Fruit fly (Drosophila melanogaster) whole organism, adult: ENCODE results near the gene CG15550.

ENCODE experiments used
- CG33017 ChIP-seq: fragments of 200-800 bp; sonication (Bioruptor generic); optimal IDR thresholded peaks from 2 replicates; lab custom pipeline; 2018; ENCODE audit warnings: missing biosample characterization, mild to moderate bottlenecking, missing genetic modification characterization, moderate library complexity
- CG7101 ChIP-seq: fragments of 200-800 bp; sonication (Bioruptor generic); optimal IDR thresholded peaks from 2 replicates; lab custom pipeline; 2018; ENCODE audit warnings: missing biosample characterization, mild to moderate bottlenecking, missing genetic modification characterization, moderate library complexity
- Hr96 ChIP-seq: fragments of 200-800 bp; sonication (Bioruptor generic); optimal IDR thresholded peaks from 2 replicates; lab custom pipeline; 2016; ENCODE audit warnings: missing biosample characterization, missing genetic modification characterization
- cnc ChIP-seq, 2 experiments: fragments of >200 bp; optimal IDR thresholded peaks; 2 replicates each; lab custom pipeline; 2017
- pad ChIP-seq: fragments of 200-800 bp; sonication (Bioruptor generic); optimal IDR thresholded peaks from 3 replicates; lab custom pipeline; 2017; ENCODE audit warnings: missing biosample characterization, missing genetic modification characterization, mild to moderate bottlenecking, moderate library complexity, missing genetic modification reagents
- toe ChIP-seq: fragments of 200-800 bp; sonication (Bioruptor generic); optimal IDR thresholded peaks from 2 replicates; lab custom pipeline; 2016; ENCODE audit warnings: missing biosample characterization, missing genetic modification characterization

DNA sequence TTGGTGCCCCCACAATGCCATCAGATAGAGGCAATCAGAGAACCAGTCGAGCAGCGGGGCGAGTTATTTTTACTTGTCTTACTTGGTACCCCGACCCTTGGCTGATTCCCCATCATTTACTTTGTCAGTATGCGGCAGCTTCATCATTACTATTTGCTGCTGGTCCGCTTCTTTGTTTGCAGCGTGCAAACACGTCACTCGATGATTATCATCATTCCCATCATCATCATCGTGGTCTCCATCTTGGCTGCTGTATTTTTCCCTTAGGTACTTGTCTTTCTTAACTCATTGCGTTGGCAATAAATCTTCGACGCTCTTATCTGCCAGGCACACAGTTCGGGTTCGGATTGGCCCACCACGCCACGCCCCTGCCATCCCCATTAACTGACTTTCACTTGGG, 4.8 kb downstream of the CG15550 start:
- TF ChIP-seq pad (no peak), Hr96 (GFP tag; lab: Kevin White, UChicago) (no peak), CG7101 (tag; lab: Kevin White, UChicago) (no peak), CG33017 (no peak), cnc (optimal IDR thresholded peaks at IDR 0.05; lab: Kevin White, UChicago) (no peak), toe (no peak)
